Fruit fly (Drosophila melanogaster) whole organism, embryonic: ENCODE data around the gene CG17027.

Experiments
- Antp ChIP-seq: fragments of 200-800 bp; sonication (Bioruptor generic); optimal IDR thresholded peaks from 3 replicates; lab custom pipeline; 2016; ENCODE audit warnings: missing biosample characterization, missing genetic modification characterization
- Atf-2 ChIP-seq: fragments of 200-800 bp; sonication (Bioruptor generic); optimal IDR thresholded peaks from 2 replicates; lab custom pipeline; 2016; ENCODE audit warnings: missing biosample characterization, missing genetic modification characterization
- B-H2 ChIP-seq: fragments of 200-800 bp; sonication (Bioruptor generic); optimal IDR thresholded peaks from 2 replicates; lab custom pipeline; 2018; ENCODE audit warnings: missing biosample characterization, mild to moderate bottlenecking, missing genetic modification characterization
- CG10209 ChIP-seq: fragments of 200-800 bp; sonication (Bioruptor generic); optimal IDR thresholded peaks from 3 replicates; lab custom pipeline; 2017; ENCODE audit warnings: missing biosample characterization, mild to moderate bottlenecking, missing genetic modification characterization, missing genetic modification reagents
- CG14014 ChIP-seq: fragments of 200-800 bp; sonication (Bioruptor generic); IDR thresholded peaks from 2 replicates; pipeline ENCODE4 v1.3.6; 2022; ENCODE audit warnings: missing biosample characterization, missing genetic modification characterization
- CG14441 ChIP-seq: fragments of 200-800 bp; sonication (Bioruptor generic); IDR thresholded peaks from 2 replicates; pipeline ENCODE4 v1.3.6; 2022; ENCODE audit warnings: missing biosample characterization, missing genetic modification characterization
- CG15514 ChIP-seq: fragments of 200-800 bp; sonication (Bioruptor generic); optimal IDR thresholded peaks from 3 replicates; lab custom pipeline; 2017; ENCODE audit warnings: missing biosample characterization, missing genetic modification characterization, mild to moderate bottlenecking, moderate library complexity, missing genetic modification reagents
- CG17829 ChIP-seq: fragments of 200-800 bp; optimal IDR thresholded peaks from 2 replicates; lab custom pipeline; 2019; ENCODE audit warnings: missing biosample characterization, mild to moderate bottlenecking, missing genetic modification characterization, moderate library complexity
- CG2678 ChIP-seq: fragments of 200-800 bp; sonication (Bioruptor generic); optimal IDR thresholded peaks from 3 replicates; lab custom pipeline; 2019; ENCODE audit warnings: missing biosample characterization, mild to moderate bottlenecking, missing genetic modification characterization, moderate library complexity
- CG2889 ChIP-seq: fragments of 200-800 bp; sonication (Bioruptor generic); IDR thresholded peaks from 3 replicates; pipeline ENCODE4 v1.3.6; 2022; ENCODE audit warnings: missing biosample characterization, missing genetic modification characterization
- CG32767 ChIP-seq: fragments of 200-800 bp; sonication (Bioruptor generic); IDR thresholded peaks from 2 replicates; pipeline ENCODE4 v1.3.6; 2022; ENCODE audit warnings: missing biosample characterization, missing genetic modification characterization
- CG33213 ChIP-seq: fragments of 200-800 bp; sonication (Bioruptor generic); optimal IDR thresholded peaks from 3 replicates; lab custom pipeline; 2016; ENCODE audit warnings: missing biosample characterization, missing genetic modification characterization
- CG42726 ChIP-seq: fragments of 200-800 bp; sonication (Bioruptor generic); IDR thresholded peaks from 2 replicates; pipeline ENCODE4 v1.3.6; 2022; ENCODE audit warnings: missing biosample characterization, missing genetic modification characterization; ENCODE audit not compliant: partially characterized antibody
- CG4730 ChIP-seq: fragments of 200-800 bp; sonication (Bioruptor generic); IDR thresholded peaks from 2 replicates; pipeline ENCODE4 v1.3.6; 2022; ENCODE audit warnings: missing biosample characterization, missing genetic modification characterization
- CG6765 ChIP-seq: fragments of 200-800 bp; sonication (Bioruptor generic); optimal IDR thresholded peaks from 3 replicates; lab custom pipeline; 2017; ENCODE audit warnings: missing biosample characterization, mild to moderate bottlenecking, missing genetic modification characterization
- CG7987 ChIP-seq: fragments of 200-800 bp; sonication (Bioruptor generic); optimal IDR thresholded peaks from 2 replicates; lab custom pipeline; 2018; ENCODE audit warnings: missing biosample characterization, mild to moderate bottlenecking, missing genetic modification characterization, moderate library complexity
- CG8388 ChIP-seq: fragments of 200-800 bp; sonication (Bioruptor generic); optimal IDR thresholded peaks from 2 replicates; lab custom pipeline; 2019; ENCODE audit warnings: missing biosample characterization, mild to moderate bottlenecking, missing genetic modification characterization, moderate library complexity
- Camta ChIP-seq: fragments of 200-800 bp; sonication (Bioruptor generic); optimal IDR thresholded peaks from 2 replicates; lab custom pipeline; 2016; ENCODE audit warnings: missing biosample characterization, missing genetic modification characterization
- Dek ChIP-seq: fragments of 200-800 bp; sonication (Bioruptor generic); optimal IDR thresholded peaks from 3 replicates; lab custom pipeline; 2019; ENCODE audit warnings: missing biosample characterization, mild to moderate bottlenecking, missing genetic modification characterization, moderate library complexity
- Dip3 ChIP-seq: fragments of 200-800 bp; sonication (Bioruptor generic); optimal IDR thresholded peaks from 3 replicates; lab custom pipeline; 2016; ENCODE audit warnings: missing biosample characterization, missing genetic modification characterization
- Doc3 ChIP-seq: fragments of 200-800 bp; sonication (Bioruptor generic); IDR thresholded peaks from 3 replicates; pipeline ENCODE4 v1.3.6; 2022; ENCODE audit warnings: missing biosample characterization, missing genetic modification characterization; ENCODE audit not compliant: partially characterized antibody
- Ets65A ChIP-seq: fragments of 200-800 bp; sonication (Bioruptor generic); peaks from one replicate; lab custom pipeline; 2016; ENCODE audit warnings: missing biosample characterization, missing genetic modification characterization
- HLHmδ ChIP-seq: fragments of 200-800 bp; sonication (Bioruptor generic); optimal IDR thresholded peaks from 2 replicates; lab custom pipeline; 2018; ENCODE audit warnings: missing biosample characterization, mild to moderate bottlenecking, missing genetic modification characterization, moderate library complexity
- Hey ChIP-seq: fragments of 200-800 bp; sonication (Bioruptor generic); optimal IDR thresholded peaks from 3 replicates; lab custom pipeline; 2018; ENCODE audit warnings: missing biosample characterization, mild to moderate bottlenecking, missing genetic modification characterization
- HmgD ChIP-seq: fragments of 200-800 bp; sonication (Bioruptor generic); optimal IDR thresholded peaks from 3 replicates; lab custom pipeline; 2016; ENCODE audit warnings: missing biosample characterization, missing genetic modification characterization
- Med ChIP-seq: fragments of 200-800 bp; sonication (Bioruptor generic); peaks from one replicate; lab custom pipeline; 2016; ENCODE audit warnings: missing biosample characterization, missing genetic modification characterization, mild to moderate bottlenecking, inconsistent platforms, moderate library complexity
- NC2β ChIP-seq: fragments of 200-800 bp; sonication (Bioruptor generic); optimal IDR thresholded peaks from 2 replicates; lab custom pipeline; 2016; ENCODE audit warnings: missing biosample characterization, missing genetic modification characterization
- bbx ChIP-seq: fragments of 200-800 bp; sonication (Bioruptor generic); IDR thresholded peaks from 2 replicates; pipeline ENCODE4 v1.3.6; 2022; ENCODE audit warnings: missing biosample characterization, missing genetic modification characterization; ENCODE audit not compliant: partially characterized antibody
- bowl ChIP-seq: fragments of 200-800 bp; sonication (Bioruptor generic); IDR thresholded peaks from 2 replicates; pipeline ENCODE4 v1.3.6; 2022; ENCODE audit warnings: missing biosample characterization, missing genetic modification characterization
- btn ChIP-seq: fragments of 200-800 bp; sonication (Bioruptor generic); optimal IDR thresholded peaks from 2 replicates; lab custom pipeline; 2016; ENCODE audit warnings: missing biosample characterization, missing genetic modification characterization
- chif ChIP-seq, 2 experiments: fragments of 200-800 bp; sonication (Bioruptor generic); optimal IDR thresholded peaks; 3 replicates each; lab custom pipeline; 2016; ENCODE audit warnings: missing biosample characterization in 2 of 2, missing genetic modification characterization in 2 of 2
- fd3F ChIP-seq: fragments of 200-800 bp; sonication (Bioruptor generic); optimal IDR thresholded peaks from 2 replicates; lab custom pipeline; 2018; ENCODE audit warnings: missing biosample characterization, mild to moderate bottlenecking, missing genetic modification characterization, moderate library complexity
- ftz-f1 ChIP-seq: fragments of 200-800 bp; sonication (Bioruptor generic); optimal IDR thresholded peaks from 2 replicates; lab custom pipeline; 2016; ENCODE audit warnings: missing biosample characterization, missing genetic modification characterization
- fu2 ChIP-seq: fragments of 200-800 bp; sonication (Bioruptor generic); optimal IDR thresholded peaks from 2 replicates; lab custom pipeline; 2016; ENCODE audit warnings: missing biosample characterization, missing genetic modification characterization
- gsb-n ChIP-seq: fragments of 200-800 bp; sonication (Bioruptor generic); optimal IDR thresholded peaks from 3 replicates; lab custom pipeline; 2018; ENCODE audit warnings: missing biosample characterization, mild to moderate bottlenecking, missing genetic modification characterization
- ham ChIP-seq: fragments of 200-800 bp; sonication (Bioruptor generic); IDR thresholded peaks from 2 replicates; pipeline ENCODE4 v1.3.6; 2022; ENCODE audit warnings: missing biosample characterization, missing genetic modification characterization
- hth ChIP-seq: fragments of >200 bp; optimal IDR thresholded peaks from 2 replicates; lab custom pipeline; 2017; ENCODE audit warnings: inconsistent platforms
- ind ChIP-seq: fragments of 200-800 bp; sonication (Bioruptor generic); optimal IDR thresholded peaks from 3 replicates; lab custom pipeline; 2016; ENCODE audit warnings: missing biosample characterization, missing genetic modification characterization
- jing ChIP-seq: fragments of 200-800 bp; sonication (Bioruptor generic); optimal IDR thresholded peaks from 2 replicates; lab custom pipeline; 2018; ENCODE audit warnings: missing biosample characterization, mild to moderate bottlenecking, missing genetic modification characterization
- kay ChIP-seq: fragments of 200-800 bp; sonication (Bioruptor generic); optimal IDR thresholded peaks from 2 replicates; lab custom pipeline; 2016; ENCODE audit warnings: missing biosample characterization, missing genetic modification characterization
- oc ChIP-seq: fragments of 200-800 bp; sonication (Bioruptor generic); optimal IDR thresholded peaks from 2 replicates; lab custom pipeline; 2018; ENCODE audit warnings: missing biosample characterization, mild to moderate bottlenecking, missing genetic modification characterization, moderate library complexity
- org-1 ChIP-seq: fragments of 200-800 bp; sonication (Bioruptor generic); optimal IDR thresholded peaks from 2 replicates; lab custom pipeline; 2017; ENCODE audit warnings: missing biosample characterization, missing genetic modification characterization
- phol ChIP-seq: fragments of 200-800 bp; sonication (Bioruptor generic); optimal IDR thresholded peaks from 3 replicates; lab custom pipeline; 2018; ENCODE audit warnings: missing biosample characterization, mild to moderate bottlenecking, missing genetic modification characterization, moderate library complexity
- run ChIP-seq: fragments of 200-800 bp; sonication (Bioruptor generic); optimal IDR thresholded peaks from 3 replicates; lab custom pipeline; 2018; ENCODE audit warnings: missing biosample characterization, mild to moderate bottlenecking, missing genetic modification characterization
- salm ChIP-seq: fragments of 200-800 bp; sonication (Bioruptor generic); optimal IDR thresholded peaks from 2 replicates; lab custom pipeline; 2018; ENCODE audit warnings: missing biosample characterization, mild to moderate bottlenecking, missing genetic modification characterization
- sc ChIP-seq, 3 experiments: fragments of >200 bp in 2 of 3; fragments of 200-800 bp in 1 of 3; sonication (Bioruptor generic) in 1 of 3; optimal IDR thresholded peaks; 2 replicates in 2 of 3; 3 replicates in 1 of 3; lab custom pipeline; 2017; ENCODE audit warnings: mild to moderate bottlenecking in 1 of 3, missing biosample characterization in 1 of 3, missing genetic modification characterization in 1 of 3, missing genetic modification reagents in 1 of 3
- sima ChIP-seq: fragments of 200-800 bp; sonication (Bioruptor generic); optimal IDR thresholded peaks from 2 replicates; lab custom pipeline; 2016; ENCODE audit warnings: missing biosample characterization, missing genetic modification characterization
- stc ChIP-seq: fragments of 200-800 bp; sonication (Bioruptor generic); IDR thresholded peaks from 2 replicates; pipeline ENCODE4 v1.3.6; 2022; ENCODE audit warnings: missing biosample characterization, missing genetic modification characterization
- twi ChIP-seq: fragments of 200-800 bp; optimal IDR thresholded peaks from 2 replicates; lab custom pipeline; 2019; ENCODE audit warnings: missing biosample characterization, mild to moderate bottlenecking, missing genetic modification characterization, moderate library complexity
- unpg ChIP-seq: fragments of 200-800 bp; sonication (Bioruptor generic); optimal IDR thresholded peaks from 3 replicates; lab custom pipeline; 2018; ENCODE audit warnings: missing biosample characterization, mild to moderate bottlenecking, missing genetic modification characterization, moderate library complexity

CG17027 gene

DNA sequence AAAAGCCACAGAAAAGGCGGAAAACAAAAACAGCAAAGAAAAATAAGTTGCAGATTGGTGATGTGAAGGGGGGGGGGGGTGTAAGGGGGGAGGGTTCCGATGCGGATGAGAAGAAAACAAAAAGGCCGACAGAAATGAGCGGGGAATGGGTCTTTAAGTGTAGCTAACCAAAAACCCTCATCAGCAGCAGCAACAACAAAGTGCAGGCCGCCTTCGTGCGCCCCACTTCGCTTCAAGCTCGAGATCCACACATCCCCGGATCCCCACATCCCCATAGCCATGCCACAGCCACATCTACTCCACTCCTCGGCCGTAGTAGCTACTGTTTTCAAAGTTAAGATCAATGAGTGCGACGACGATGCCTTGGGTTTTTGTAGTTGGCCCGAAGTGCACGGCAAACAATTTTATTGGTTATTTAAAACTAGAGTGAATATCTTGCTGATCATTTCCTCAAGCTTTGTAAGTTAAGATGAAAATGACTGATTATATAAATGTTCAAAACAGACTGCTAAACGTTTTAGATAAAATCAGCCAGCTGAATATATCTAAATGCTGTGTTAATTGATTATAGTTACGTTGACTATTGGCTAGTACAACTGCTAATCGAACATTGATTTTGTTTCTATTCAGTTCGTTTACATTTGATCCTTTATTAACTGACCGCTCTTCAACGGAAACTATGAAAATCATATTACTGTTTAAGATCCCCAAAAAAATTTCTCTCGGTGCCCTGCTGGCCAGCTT, 44.5 kb downstream of the CG17027 start (continued):
- TF ChIP-seq ind (GFP tag; lab: Kevin White, UChicago) (no peak), Dek (tag; lab: Kevin White, UChicago) (no peak), bbx (no peak), fu2 (GFP tag; lab: Kevin White, UChicago) (no peak), phol (tag; lab: Kevin White, UChicago) (peak; percentile 48), CG15514 (GFP tag; lab: Kevin White, UChicago) (no peak), fd3F (GFP tag; lab: Kevin White, UChicago) (no peak), HLHmδ (GFP tag; lab: Kevin White, UChicago) (no peak), CG14441 (no peak), CG33213 (GFP tag; lab: Kevin White, UChicago) (no peak), twi (tag; lab: Kevin White, UChicago) (no peak), CG2678 (tag; lab: Kevin White, UChicago) (peak; percentile 31), CG8388 (no peak), CG42726 (no peak), Camta (GFP tag; lab: Kevin White, UChicago) (no peak), hth (lab: Kevin White, UChicago) (no peak), Doc3 (no peak), bowl (GFP tag; lab: Robert Waterston, UW) (no peak), Antp (no peak), NC2β (GFP tag; lab: Kevin White, UChicago) (no peak), ham (no peak), CG6765 (GFP tag; lab: Kevin White, UChicago) (no peak), run (no peak), sc (optimal IDR thresholded peaks at IDR 0.05; lab: Kevin White, UChicago) (no peak), sc (GFP tag; optimal IDR thresholded peaks at IDR 0.05; lab: Kevin White, UChicago) (no peak), gsb-n (tag; lab: Kevin White, UChicago) (no peak), Hey (no peak), salm (no peak), sima (no peak), CG2889 (no peak), B-H2 (GFP tag; lab: Kevin White, UChicago) (no peak), CG32767 (GFP tag; lab: Robert Waterston, UW) (no peak), Ets65A (GFP tag; lab: Kevin White, UChicago) (peak; percentile 87), CG4730 (GFP tag; lab: Robert Waterston, UW) (no peak), HmgD (GFP tag; lab: Kevin White, UChicago) (no peak), chif (GFP tag; optimal IDR thresholded peaks at IDR 0.05; lab: Kevin White, UChicago) (no peak), CG14014 (GFP tag; lab: Robert Waterston, UW) (no peak), unpg (no peak), Med (peak; percentile 41), Atf-2 (GFP tag; lab: Kevin White, UChicago) (no peak), oc (tag; lab: Kevin White, UChicago) (no peak), CG10209 (GFP tag; lab: Kevin White, UChicago) (no peak), org-1 (GFP tag; lab: Kevin White, UChicago) (peak; percentile 5), jing (GFP tag; lab: Kevin White, UChicago) (no peak), kay (GFP tag; lab: Kevin White, UChicago) (no peak), CG17829 (peak; percentile 24), Dip3 (GFP tag; lab: Kevin White, UChicago) (no peak), ftz-f1 (no peak), stc (no peak), btn (GFP tag; lab: Kevin White, UChicago) (no peak), CG7987 (GFP tag; lab: Kevin White, UChicago) (no peak)
